Fruit fly (Drosophila melanogaster) whole organism: ENCODE measurements around the gene CG31674.

Experiments used
- CG8478 ChIP-seq: fragments of >200 bp; optimal IDR thresholded peaks from 2 replicates; lab custom pipeline; 2018; ENCODE audit warnings: inconsistent platforms
- psq ChIP-seq: fragments of >200 bp; optimal IDR thresholded peaks from 2 replicates; lab custom pipeline; 2017

DNA sequence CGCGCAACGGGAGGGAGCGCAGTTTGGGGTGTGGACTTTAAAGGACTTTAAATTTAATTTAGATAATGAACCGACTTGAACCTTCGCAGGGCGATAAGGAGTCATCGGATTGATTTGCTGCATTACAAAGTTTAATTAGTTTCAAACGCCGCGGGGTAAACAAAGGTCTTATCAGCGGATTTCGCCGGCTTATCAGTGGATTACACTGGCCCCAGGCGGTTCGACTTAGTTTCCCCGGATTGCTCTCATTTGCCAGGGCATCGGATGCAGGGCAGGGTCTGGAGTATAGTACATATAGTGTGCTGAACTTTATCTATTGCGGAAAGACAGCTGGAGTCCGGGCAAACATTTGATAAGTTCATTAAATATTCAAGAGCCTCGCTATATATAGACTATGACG is 47.4 kb downstream of the CG31674 start:
- TF ChIP-seq CG8478 (no peak), psq (lab: Kevin White, UChicago) (no peak)
